Fruit fly (Drosophila melanogaster) whole organism, adult: ENCODE measurements around the gene CG13842.

Experiments
- CG1620 ChIP-seq: fragments of 200-800 bp; sonication (Bioruptor generic); optimal IDR thresholded peaks from 2 replicates; lab custom pipeline; 2016; ENCODE audit warnings: missing biosample characterization, missing genetic modification characterization
- CG5204 ChIP-seq: fragments of 200-800 bp; sonication (Bioruptor generic); optimal IDR thresholded peaks from 2 replicates; lab custom pipeline; 2016; ENCODE audit warnings: missing biosample characterization, missing genetic modification characterization
- CG7101 ChIP-seq: fragments of 200-800 bp; sonication (Bioruptor generic); optimal IDR thresholded peaks from 2 replicates; lab custom pipeline; 2018; ENCODE audit warnings: missing biosample characterization, mild to moderate bottlenecking, missing genetic modification characterization, moderate library complexity
- Crg-1 ChIP-seq: fragments of 200-800 bp; sonication (Bioruptor generic); optimal IDR thresholded peaks from 2 replicates; lab custom pipeline; 2016; ENCODE audit warnings: missing biosample characterization, missing genetic modification characterization
- bab1 ChIP-seq: fragments of 200-800 bp; sonication (Bioruptor generic); optimal IDR thresholded peaks from 3 replicates; lab custom pipeline; 2019; ENCODE audit warnings: missing biosample characterization, mild to moderate bottlenecking, missing genetic modification characterization, moderate library complexity
- cic ChIP-seq: fragments of 200-800 bp; sonication (Bioruptor generic); optimal IDR thresholded peaks from 2 replicates; lab custom pipeline; 2017; ENCODE audit warnings: missing biosample characterization, mild to moderate bottlenecking, missing genetic modification characterization, moderate library complexity
- kay ChIP-seq: fragments of 200-800 bp; sonication (Bioruptor generic); peaks from one replicate; lab custom pipeline; 2016; ENCODE audit warnings: missing biosample characterization, missing genetic modification characterization, borderline replicate concordance

DNA sequence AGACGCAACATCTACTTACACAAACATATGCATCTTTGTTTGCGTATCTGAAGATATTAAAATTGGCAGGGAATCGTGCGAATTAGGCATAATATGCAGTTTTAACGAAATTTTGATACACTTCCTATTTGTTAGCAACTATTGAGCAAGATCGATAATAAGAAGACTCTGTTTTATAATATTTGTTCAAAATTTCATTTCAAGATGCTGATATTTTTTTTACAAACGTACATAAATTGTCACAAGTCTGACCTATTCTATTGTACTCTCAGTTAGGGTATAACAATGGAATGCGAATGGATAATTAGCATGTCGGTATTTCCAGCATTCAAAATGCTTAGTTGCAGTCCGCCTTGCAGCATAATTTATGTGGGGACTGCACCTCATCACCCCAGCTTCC, 20.8 kb upstream of the CG13842 start:
- no peak for TF ChIP-seq kay (GFP tag; lab: Kevin White, UChicago)
- TF ChIP-seq cic, result no peak
- TF ChIP-seq CG1620 (GFP tag; lab: Kevin White, UChicago), result no peak
- no peak for TF ChIP-seq Crg-1 (GFP tag; lab: Kevin White, UChicago)
- TF ChIP-seq CG5204 (GFP tag; lab: Kevin White, UChicago), result no peak
- no peak for TF ChIP-seq bab1 (GFP tag; lab: Kevin White, UChicago)
- no peak for TF ChIP-seq CG7101
